Fruit fly (Drosophila melanogaster) whole organism, embryonic: Measurements from ENCODE around the gene Chrac-16.

Source experiments
- Asciz ChIP-seq: fragments of 200-800 bp; sonication (Bioruptor generic); optimal IDR thresholded peaks from 2 replicates; lab custom pipeline; 2017; ENCODE audit warnings: missing biosample characterization, mild to moderate bottlenecking, missing genetic modification characterization, missing genetic modification reagents
- BEAF-32 ChIP-seq: fragments of 200-800 bp; sonication (Bioruptor generic); optimal IDR thresholded peaks from 3 replicates; lab custom pipeline; 2017; ENCODE audit warnings: missing biosample characterization, missing genetic modification characterization, mild to moderate bottlenecking, moderate library complexity, missing genetic modification reagents
- CG10321 ChIP-seq: fragments of 200-800 bp; sonication (Bioruptor generic); IDR thresholded peaks from 2 replicates; pipeline ENCODE4 v1.3.6; 2022; ENCODE audit warnings: missing biosample characterization, missing genetic modification characterization
- CG10462 ChIP-seq: fragments of 200-800 bp; sonication (Bioruptor generic); optimal IDR thresholded peaks from 2 replicates; lab custom pipeline; 2016; ENCODE audit warnings: missing biosample characterization, missing genetic modification characterization
- CG12219 ChIP-seq: fragments of 200-800 bp; sonication (Bioruptor generic); optimal IDR thresholded peaks from 3 replicates; lab custom pipeline; 2018; ENCODE audit warnings: missing biosample characterization, mild to moderate bottlenecking, missing genetic modification characterization
- CG12659 ChIP-seq: fragments of 200-800 bp; sonication (Bioruptor generic); optimal IDR thresholded peaks from 3 replicates; lab custom pipeline; 2017; ENCODE audit warnings: mild to moderate bottlenecking, missing biosample characterization, missing genetic modification reagents, missing genetic modification characterization
- CG13287 ChIP-seq: fragments of 200-800 bp; sonication (Bioruptor generic); IDR thresholded peaks from 2 replicates; pipeline ENCODE4 v1.3.6; 2022; ENCODE audit warnings: missing biosample characterization, missing genetic modification characterization; ENCODE audit not compliant: partially characterized antibody
- CG14441 ChIP-seq: fragments of 200-800 bp; sonication (Bioruptor generic); IDR thresholded peaks from 2 replicates; pipeline ENCODE4 v1.3.6; 2022; ENCODE audit warnings: missing biosample characterization, missing genetic modification characterization
- CG15601 ChIP-seq: fragments of 200-800 bp; sonication (Bioruptor generic); optimal IDR thresholded peaks from 3 replicates; lab custom pipeline; 2019; ENCODE audit warnings: missing biosample characterization, mild to moderate bottlenecking, missing genetic modification characterization, moderate library complexity
- CG17912 ChIP-seq: fragments of 200-800 bp; sonication (Bioruptor generic); optimal IDR thresholded peaks from 2 replicates; lab custom pipeline; 2018; ENCODE audit warnings: missing biosample characterization, mild to moderate bottlenecking, missing genetic modification characterization
- CG1832 ChIP-seq: fragments of 200-800 bp; sonication (Bioruptor generic); optimal IDR thresholded peaks from 2 replicates; lab custom pipeline; 2017; ENCODE audit warnings: missing biosample characterization, mild to moderate bottlenecking, missing genetic modification characterization, inconsistent platforms
- CG2116 ChIP-seq: fragments of 200-800 bp; sonication (Bioruptor generic); optimal IDR thresholded peaks from 3 replicates; lab custom pipeline; 2018; ENCODE audit warnings: missing biosample characterization, mild to moderate bottlenecking, missing genetic modification characterization
- CG33213 ChIP-seq: fragments of 200-800 bp; sonication (Bioruptor generic); optimal IDR thresholded peaks from 3 replicates; lab custom pipeline; 2016; ENCODE audit warnings: missing biosample characterization, missing genetic modification characterization
- CG34224 ChIP-seq: fragments of 200-800 bp; sonication (Bioruptor generic); IDR thresholded peaks from 3 replicates; pipeline ENCODE4 v1.3.6; 2022; ENCODE audit warnings: missing biosample characterization, missing genetic modification characterization; ENCODE audit not compliant: partially characterized antibody
- CG4424 ChIP-seq: fragments of 200-800 bp; sonication (Bioruptor generic); optimal IDR thresholded peaks from 3 replicates; lab custom pipeline; 2016; ENCODE audit warnings: missing biosample characterization, missing genetic modification characterization
- CG7928 ChIP-seq: fragments of 200-800 bp; sonication (Bioruptor generic); optimal IDR thresholded peaks from 2 replicates; lab custom pipeline; 2017; ENCODE audit warnings: missing biosample characterization, mild to moderate bottlenecking, missing genetic modification characterization
- CG8478 ChIP-seq: fragments of >200 bp; optimal IDR thresholded peaks from 2 replicates; lab custom pipeline; 2018
- Dll ChIP-seq: fragments of 200-800 bp; sonication (Bioruptor generic); IDR thresholded peaks from 4 replicates; pipeline ENCODE4 v1.3.6; 2022; ENCODE audit warnings: missing biosample characterization, missing genetic modification characterization; ENCODE audit not compliant: partially characterized antibody
- Doc3 ChIP-seq: fragments of 200-800 bp; sonication (Bioruptor generic); IDR thresholded peaks from 3 replicates; pipeline ENCODE4 v1.3.6; 2022; ENCODE audit warnings: missing biosample characterization, missing genetic modification characterization; ENCODE audit not compliant: partially characterized antibody
- Dref ChIP-seq: fragments of 200-800 bp; sonication (Bioruptor generic); IDR thresholded peaks from 2 replicates; pipeline ENCODE4 v1.3.6; 2022; ENCODE audit warnings: missing biosample characterization, missing genetic modification characterization
- H2.0 ChIP-seq: fragments of 200-800 bp; sonication (Bioruptor generic); IDR thresholded peaks from 2 replicates; pipeline ENCODE4 v1.3.6; 2022; ENCODE audit warnings: missing biosample characterization, missing genetic modification characterization
- HLH4C ChIP-seq: fragments of 200-800 bp; sonication (Bioruptor generic); IDR thresholded peaks from 3 replicates; pipeline ENCODE4 v1.3.6; 2022; ENCODE audit warnings: missing biosample characterization, missing genetic modification characterization; ENCODE audit not compliant: partially characterized antibody
- Hmr ChIP-seq: fragments of 200-800 bp; sonication (Bioruptor generic); optimal IDR thresholded peaks from 3 replicates; lab custom pipeline; 2017; ENCODE audit warnings: mild to moderate bottlenecking, missing biosample characterization, missing genetic modification reagents, missing genetic modification characterization
- Hr51 ChIP-seq, 2 experiments: fragments of 200-800 bp; sonication (Bioruptor generic); optimal IDR thresholded peaks; 2 replicates in 1 of 2; 3 replicates in 1 of 2; lab custom pipeline; 2016 to 2018; ENCODE audit warnings: missing biosample characterization in 2 of 2, missing genetic modification characterization in 2 of 2, mild to moderate bottlenecking in 1 of 2, moderate library complexity in 1 of 2
- Lim3 ChIP-seq: fragments of 200-800 bp; sonication (Bioruptor generic); IDR thresholded peaks from 2 replicates; pipeline ENCODE4 v1.3.6; 2022; ENCODE audit warnings: missing biosample characterization, missing genetic modification characterization
- MBD-R2 ChIP-seq: fragments of 200-800 bp; sonication (Bioruptor generic); IDR thresholded peaks from 2 replicates; pipeline ENCODE4 v1.3.6; 2022; ENCODE audit warnings: missing biosample characterization, missing genetic modification characterization
- MESR4 ChIP-seq: fragments of 200-800 bp; sonication (Bioruptor generic); optimal IDR thresholded peaks from 2 replicates; lab custom pipeline; 2018; ENCODE audit warnings: missing biosample characterization, mild to moderate bottlenecking, missing genetic modification characterization, moderate library complexity
- Oli ChIP-seq: fragments of 200-800 bp; sonication (Bioruptor generic); optimal IDR thresholded peaks from 2 replicates; lab custom pipeline; 2018; ENCODE audit warnings: missing biosample characterization, mild to moderate bottlenecking, missing genetic modification characterization, moderate library complexity
- Opbp ChIP-seq: fragments of 200-800 bp; sonication (Bioruptor generic); IDR thresholded peaks from 3 replicates; pipeline ENCODE4 v1.3.6; 2022; ENCODE audit warnings: missing biosample characterization, missing genetic modification characterization; ENCODE audit not compliant: partially characterized antibody
- Scr ChIP-seq: fragments of 200-800 bp; sonication (Bioruptor generic); IDR thresholded peaks from 2 replicates; pipeline ENCODE4 v1.3.6; 2022; ENCODE audit warnings: missing biosample characterization, missing genetic modification characterization; ENCODE audit not compliant: partially characterized antibody
- Sry-β ChIP-seq: fragments of 200-800 bp; sonication (Bioruptor generic); optimal IDR thresholded peaks from 2 replicates; lab custom pipeline; 2018; ENCODE audit warnings: missing biosample characterization, mild to moderate bottlenecking, missing genetic modification characterization, moderate library complexity
- YL-1 ChIP-seq: fragments of 200-800 bp; sonication (Bioruptor generic); optimal IDR thresholded peaks from 3 replicates; lab custom pipeline; 2017; ENCODE audit warnings: missing biosample characterization, mild to moderate bottlenecking, missing genetic modification characterization
- chinmo ChIP-seq: fragments of 200-800 bp; sonication (Bioruptor generic); IDR thresholded peaks from 4 replicates; pipeline ENCODE4 v1.3.6; 2022; ENCODE audit warnings: missing biosample characterization, missing genetic modification characterization; ENCODE audit not compliant: partially characterized antibody
- crp ChIP-seq, 2 experiments: fragments of 200-800 bp; sonication (Bioruptor generic); optimal IDR thresholded peaks; 2 replicates in 1 of 2; 3 replicates in 1 of 2; lab custom pipeline; 2017; ENCODE audit warnings: missing biosample characterization in 2 of 2, missing genetic modification characterization in 2 of 2, mild to moderate bottlenecking in 1 of 2, moderate library complexity in 1 of 2
- dm ChIP-seq: fragments of 200-800 bp; sonication (Bioruptor generic); optimal IDR thresholded peaks from 3 replicates; lab custom pipeline; 2016; ENCODE audit warnings: missing biosample characterization, missing genetic modification characterization
- gsb ChIP-seq: fragments of 200-800 bp; sonication (Bioruptor generic); IDR thresholded peaks from 2 replicates; pipeline ENCODE4 v1.3.6; 2022; ENCODE audit warnings: missing biosample characterization, missing genetic modification characterization
- hb ChIP-seq: fragments of 200-800 bp; sonication (Bioruptor generic); IDR thresholded peaks from 3 replicates; pipeline ENCODE4 v1.3.6; 2022; ENCODE audit warnings: missing biosample characterization, missing genetic modification characterization; ENCODE audit not compliant: partially characterized antibody
- hkb ChIP-seq, 2 experiments: fragments of 200-800 bp in 1 of 2; fragments of >200 bp in 1 of 2; sonication (Bioruptor generic) in 1 of 2; IDR thresholded peaks in 1 of 2; optimal IDR thresholded peaks in 1 of 2; 2 replicates each; pipeline versions ENCODE4 v1.3.6 to Lab custom; 2017 to 2022; ENCODE audit warnings: missing biosample characterization in 1 of 2, missing genetic modification characterization in 1 of 2
- inv ChIP-seq: fragments of 200-800 bp; sonication (Bioruptor generic); IDR thresholded peaks from 2 replicates; pipeline ENCODE4 v1.3.6; 2022; ENCODE audit warnings: missing biosample characterization, missing genetic modification characterization; ENCODE audit not compliant: partially characterized antibody
- ken ChIP-seq: fragments of 200-800 bp; sonication (Bioruptor generic); IDR thresholded peaks from 3 replicates; pipeline ENCODE4 v1.3.6; 2022; ENCODE audit warnings: missing biosample characterization, missing genetic modification characterization
- pzg ChIP-seq: fragments of 200-800 bp; sonication (Bioruptor generic); optimal IDR thresholded peaks from 3 replicates; lab custom pipeline; 2018; ENCODE audit warnings: missing biosample characterization, mild to moderate bottlenecking, missing genetic modification characterization, moderate library complexity
- row ChIP-seq: fragments of 200-800 bp; sonication (Bioruptor generic); IDR thresholded peaks from 3 replicates; pipeline ENCODE4 v1.3.6; 2022; ENCODE audit warnings: missing biosample characterization, missing genetic modification characterization
- stwl ChIP-seq: fragments of 200-800 bp; sonication (Bioruptor generic); optimal IDR thresholded peaks from 3 replicates; lab custom pipeline; 2018; ENCODE audit warnings: missing biosample characterization, mild to moderate bottlenecking, missing genetic modification characterization, moderate library complexity

Chrac-16 gene

dm6 chrX:12028825-12029514 lies 11.2 kb upstream of the Chrac-16 start, which contains the start of gene Usp7 (continued):
- TF ChIP-seq H2.0, result no peak
- TF ChIP-seq hkb (optimal IDR thresholded peaks at IDR 0.05; lab: Kevin White, UChicago), result no peak
- 0 out of 2 replicates have a peak, but pooled peaks have one; percentile 13 for TF ChIP-seq hkb (GFP tag; IDR thresholded peaks at IDR 0.05; lab: Robert Waterston, UW)
- peak; percentile 97 for TF ChIP-seq chinmo (GFP tag; lab: Robert Waterston, UW)
- peak; percentile 39 for TF ChIP-seq dm (GFP tag; lab: Kevin White, UChicago)
- no peak for TF ChIP-seq Hr51 (GFP tag; optimal IDR thresholded peaks at IDR 0.05; lab: Kevin White, UChicago)
- TF ChIP-seq Oli (tag; lab: Kevin White, UChicago), result no peak
- peak; percentile 0 for TF ChIP-seq CG4424 (GFP tag; lab: Kevin White, UChicago)
- TF ChIP-seq CG7928 (GFP tag; lab: Kevin White, UChicago), result peak; percentile 86
- peak; percentile 75 for TF ChIP-seq CG12659 (GFP tag; lab: Kevin White, UChicago)
- no peak for TF ChIP-seq Hmr
- TF ChIP-seq CG17912 (GFP tag; lab: Kevin White, UChicago), result peak; percentile 69
- TF ChIP-seq inv (GFP tag; lab: Robert Waterston, UW), result peak; percentile 95
- TF ChIP-seq CG15601 (tag; lab: Kevin White, UChicago), result peak; percentile 52
- TF ChIP-seq CG33213 (GFP tag; lab: Kevin White, UChicago), result peak; percentile 29
- TF ChIP-seq, all 482 proteins: peak for 126

DNA sequence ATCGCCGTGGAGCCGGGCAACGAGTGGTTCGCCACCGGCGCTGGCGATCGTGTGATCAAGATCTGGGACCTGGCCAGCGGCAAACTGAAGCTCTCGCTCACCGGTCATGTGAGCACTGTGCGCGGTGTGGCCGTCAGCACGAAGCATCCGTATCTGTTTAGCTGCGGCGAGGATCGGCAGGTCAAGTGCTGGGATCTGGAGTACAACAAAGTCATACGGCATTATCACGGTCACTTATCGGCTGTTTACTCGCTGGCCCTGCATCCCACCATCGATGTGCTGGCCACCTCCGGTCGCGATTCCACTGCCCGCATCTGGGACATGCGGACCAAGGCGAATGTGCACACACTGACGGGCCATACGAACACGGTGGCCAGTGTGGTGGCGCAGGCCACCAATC lies 4.0 kb upstream of the Chrac-16 start:
- TF ChIP-seq CG33213 (GFP tag; lab: Kevin White, UChicago), result no peak
- TF ChIP-seq CG8478 (lab: Kevin White, UChicago), result peak; percentile 2

DNA sequence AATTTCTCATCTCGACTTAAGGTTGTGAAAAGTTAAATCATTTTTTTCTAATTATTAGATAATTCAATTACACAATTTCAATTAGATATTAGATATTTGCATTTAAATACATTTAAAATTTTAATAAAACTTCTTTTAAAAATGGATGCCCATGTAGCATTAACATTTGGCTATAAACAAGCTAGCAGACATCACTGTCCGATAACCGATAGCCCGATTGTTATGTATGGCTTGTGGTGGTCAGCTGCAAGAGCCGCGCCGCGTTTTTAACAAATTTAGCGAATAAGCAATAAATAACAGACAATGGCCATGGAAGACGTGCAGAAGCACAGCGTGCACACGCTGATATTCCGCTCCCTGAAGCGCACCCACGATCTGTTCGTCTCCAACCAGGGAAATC lies 3.1 kb upstream of the Chrac-16 start, which contains the start of gene Tango4:
Gene Tango4, plus strand, starts transcription at position 212 of the 400 bp plus-strand sequence.
- no peak for TF ChIP-seq CG14441 (GFP tag; lab: Robert Waterston, UW)
- TF ChIP-seq MESR4 (GFP tag; lab: Kevin White, UChicago), result peak; percentile 11
- no peak for TF ChIP-seq ken
- no peak for TF ChIP-seq gsb (GFP tag; lab: Robert Waterston, UW)
- no peak for TF ChIP-seq Doc3 (GFP tag; lab: Robert Waterston, UW)
- TF ChIP-seq CG13287 (GFP tag; lab: Robert Waterston, UW), result peak; percentile 31
- TF ChIP-seq hb (GFP tag; lab: Robert Waterston, UW), result peak; percentile 66; the same call in 2 of the 3 replicates
- no peak for TF ChIP-seq CG10321 (GFP tag; lab: Robert Waterston, UW)
- peak; percentile 13 for TF ChIP-seq YL-1 (GFP tag; lab: Kevin White, UChicago)
- 0 out of 4 replicates have a peak, but pooled peaks have one; percentile 44 for TF ChIP-seq Dll
- no peak for TF ChIP-seq CG12219 (GFP tag; lab: Kevin White, UChicago)
- no peak for TF ChIP-seq CG10462
- no peak for TF ChIP-seq CG1832
- no peak for TF ChIP-seq Asciz (GFP tag; lab: Kevin White, UChicago)
- peak; percentile 27 for TF ChIP-seq stwl (tag; lab: Kevin White, UChicago)
- peak; percentile 32 for TF ChIP-seq HLH4C (GFP tag; lab: Robert Waterston, UW)
- peak; percentile 19 for TF ChIP-seq pzg (GFP tag; lab: Kevin White, UChicago)
- TF ChIP-seq Lim3 (GFP tag; lab: Robert Waterston, UW), result no peak
- peak; percentile 90 for TF ChIP-seq Sry-β (GFP tag; lab: Kevin White, UChicago)
- 0 out of 2 replicates have a peak, but pooled peaks have one; percentile 23 for TF ChIP-seq Scr (GFP tag; lab: Robert Waterston, UW)
- TF ChIP-seq BEAF-32 (GFP tag; lab: Kevin White, UChicago), result peak; percentile 26
- peak in 1 of 2 experiments; percentile 59 for TF ChIP-seq crp (GFP tag; optimal IDR thresholded peaks at IDR 0.05; lab: Kevin White, UChicago)
- TF ChIP-seq MBD-R2 (GFP tag; lab: Robert Waterston, UW), result peak; percentile 88
- TF ChIP-seq row (GFP tag; lab: Robert Waterston, UW), result peak; percentile 77
- 0 out of 3 replicates have a peak, but pooled peaks have one; percentile 35 for TF ChIP-seq Opbp (GFP tag; lab: Robert Waterston, UW)
- TF ChIP-seq CG34224 (GFP tag; lab: Robert Waterston, UW), result 0 out of 3 replicates have a peak, but pooled peaks have one; percentile 25
- peak; percentile 69 for TF ChIP-seq Dref
- TF ChIP-seq CG2116, result peak; percentile 29
